Worm (Caenorhabditis elegans) whole organism, L4 larva: ENCODE data around the gene lron-10.
A peak's percentile ranks its signal among the peaks of the same experiment; 100 is the strongest.

Experiments used
- F44E2.7 ChIP-seq: fragments of 200-800 bp; sonication (Bioruptor generic); IDR thresholded peaks from 2 replicates; pipeline ENCODE4 v2.1.2; 2022; ENCODE audit warnings: missing genetic modification characterization, missing compliant biosample characterization
- R02D3.7 ChIP-seq: fragments of 150-350 bp; sonication (generic microtip); optimal IDR thresholded peaks from 3 replicates; lab custom pipeline; 2014; ENCODE audit warnings: missing biosample characterization, missing genetic modification characterization
- Y75B8A.6 ChIP-seq: fragments of 200-800 bp; sonication (Bioruptor generic); IDR thresholded peaks from 2 replicates; pipeline ENCODE4 v1.3.6; 2022; ENCODE audit warnings: missing genetic modification reagents, missing genetic modification characterization, missing compliant biosample characterization
- ZK337.2 ChIP-seq: fragments of 200-800 bp; sonication (Bioruptor generic); IDR thresholded peaks from 2 replicates; pipeline ENCODE4 v1.3.6; 2022; ENCODE audit warnings: missing genetic modification reagents, missing genetic modification characterization, missing compliant biosample characterization
- aha-1 ChIP-seq: fragments of 150-350 bp; peaks from one replicate; lab custom pipeline; 2014; ENCODE audit warnings: missing biosample characterization, missing genetic modification characterization
- attf-4 ChIP-seq: sonication (generic microtip); optimal IDR thresholded peaks from 3 replicates; lab custom pipeline; 2017; ENCODE audit warnings: missing biosample characterization, missing genetic modification characterization
- ceh-44 ChIP-seq: fragments of 200-800 bp; sonication (Bioruptor generic); IDR thresholded peaks from 2 replicates; pipeline ENCODE4 v1.3.6; 2022; ENCODE audit warnings: missing genetic modification reagents, missing genetic modification characterization, missing compliant biosample characterization
- ceh-62 ChIP-seq: sonication (generic microtip); optimal IDR thresholded peaks from 2 replicates; lab custom pipeline; 2017; ENCODE audit warnings: missing biosample characterization, missing genetic modification characterization
- ceh-82 ChIP-seq: sonication (generic microtip); optimal IDR thresholded peaks from 2 replicates; lab custom pipeline; 2017; ENCODE audit warnings: missing biosample characterization, missing genetic modification characterization
- ces-1 ChIP-seq: fragments of 150-350 bp; sonication (generic microtip); optimal IDR thresholded peaks from 4 replicates; lab custom pipeline; 2014; ENCODE audit warnings: missing biosample characterization, missing genetic modification reagents, missing genetic modification characterization
- daf-16 ChIP-seq, 3 experiments: sonication (generic microtip); optimal IDR thresholded peaks; 2 replicates each; lab custom pipeline; 2016 to 2017; ENCODE audit warnings: missing genetic modification characterization in 3 of 3, missing genetic modification reagents in 3 of 3, mild to moderate bottlenecking in 2 of 3, missing compliant biosample characterization in 2 of 3, missing biosample characterization in 1 of 3, moderate library complexity in 1 of 3
- dve-1 ChIP-seq: sonication (generic microtip); optimal IDR thresholded peaks from 2 replicates; lab custom pipeline; 2017; ENCODE audit warnings: antibody characterized with exemption, mild to moderate bottlenecking, missing genetic modification characterization, missing compliant biosample characterization; ENCODE audit not compliant: insufficient read depth
- hlh-30 ChIP-seq: sonication (generic microtip); optimal IDR thresholded peaks from 2 replicates; lab custom pipeline; 2017; ENCODE audit warnings: antibody characterized with exemption, mild to moderate bottlenecking, missing genetic modification characterization, missing compliant biosample characterization; ENCODE audit not compliant: insufficient read depth
- lim-7 ChIP-seq: fragments of 200-800 bp; sonication (Bioruptor generic); IDR thresholded peaks from 2 replicates; pipeline ENCODE4 v1.3.6; 2022; ENCODE audit warnings: missing genetic modification characterization, missing compliant biosample characterization
- lin-1 ChIP-seq: fragments of 200-800 bp; sonication (Bioruptor generic); IDR thresholded peaks from 2 replicates; pipeline ENCODE4 v1.3.6; 2022; ENCODE audit warnings: missing genetic modification reagents, missing genetic modification characterization, missing compliant biosample characterization
- lin-29 ChIP-seq: fragments of 200-800 bp; sonication (Bioruptor generic); IDR thresholded peaks from 2 replicates; pipeline ENCODE4 v1.3.6; 2022; ENCODE audit warnings: missing genetic modification reagents, missing genetic modification characterization, missing compliant biosample characterization
- lin-39 ChIP-seq: fragments of 150-350 bp; optimal IDR thresholded peaks from 2 replicates; lab custom pipeline; 2014; ENCODE audit warnings: missing biosample characterization, missing genetic modification reagents, missing genetic modification characterization
- lir-3 ChIP-seq: sonication (generic microtip); optimal IDR thresholded peaks from 2 replicates; lab custom pipeline; 2016; ENCODE audit warnings: mild to moderate bottlenecking, missing genetic modification characterization, missing compliant biosample characterization
- madf-9 ChIP-seq: fragments of 200-800 bp; sonication (Bioruptor generic); conservative IDR thresholded peaks from 2 replicates; pipeline ENCODE4 v1.3.6; 2022; ENCODE audit warnings: missing genetic modification reagents, missing genetic modification characterization, missing compliant biosample characterization
- mdt-29 ChIP-seq: fragments of 200-800 bp; sonication (Bioruptor generic); IDR thresholded peaks from 2 replicates; pipeline ENCODE4 v1.3.6; 2022; ENCODE audit warnings: missing genetic modification reagents, missing genetic modification characterization, missing compliant biosample characterization
- mep-1 ChIP-seq: fragments of 150-350 bp; sonication (generic microtip); optimal IDR thresholded peaks from 3 replicates; lab custom pipeline; 2014; ENCODE audit warnings: missing biosample characterization, missing genetic modification characterization
- mes-2 ChIP-seq: sonication (generic microtip); optimal IDR thresholded peaks from 2 replicates; lab custom pipeline; 2016; ENCODE audit warnings: missing genotype, mild to moderate bottlenecking, missing genetic modification characterization, missing compliant biosample characterization; ENCODE audit not compliant: poor library complexity, severe bottlenecking
- mxl-2 ChIP-seq: fragments of 200-800 bp; sonication (Bioruptor generic); conservative IDR thresholded peaks from 2 replicates; pipeline ENCODE4 v1.3.6; 2022; ENCODE audit warnings: missing genetic modification reagents, missing genetic modification characterization, missing compliant biosample characterization
- nhr-102 ChIP-seq: sonication (generic microtip); optimal IDR thresholded peaks from 2 replicates; lab custom pipeline; 2016; ENCODE audit warnings: mild to moderate bottlenecking, missing genetic modification characterization, moderate library complexity, missing compliant biosample characterization
- nhr-111 ChIP-seq: fragments of 200-800 bp; sonication (Bioruptor generic); optimal IDR thresholded peaks from 2 replicates; lab custom pipeline; 2018; ENCODE audit warnings: mild to moderate bottlenecking, missing genetic modification characterization, missing compliant biosample characterization
- nhr-25 ChIP-seq: sonication (generic microtip); optimal IDR thresholded peaks from 2 replicates; lab custom pipeline; 2017; ENCODE audit warnings: missing genetic modification characterization, mild to moderate bottlenecking, missing compliant biosample characterization, antibody characterized with exemption, moderate library complexity, borderline replicate concordance; ENCODE audit not compliant: insufficient read depth
- nhr-28 ChIP-seq: fragments of 150-350 bp; optimal IDR thresholded peaks from 2 replicates; lab custom pipeline; 2014; ENCODE audit warnings: missing biosample characterization, missing genetic modification characterization
- nhr-6 ChIP-seq: fragments of 150-350 bp; optimal IDR thresholded peaks from 2 replicates; lab custom pipeline; 2014; ENCODE audit warnings: missing biosample characterization, missing genetic modification characterization
- nhr-76 ChIP-seq: fragments of 150-350 bp; optimal IDR thresholded peaks from 2 replicates; lab custom pipeline; 2014; ENCODE audit warnings: missing biosample characterization, missing genetic modification characterization
- php-3 ChIP-seq: fragments of 200-800 bp; sonication (Bioruptor generic); IDR thresholded peaks from 2 replicates; pipeline ENCODE4 v1.3.6; 2022; ENCODE audit warnings: missing genetic modification reagents, missing genetic modification characterization, missing compliant biosample characterization
- pqm-1 ChIP-seq: sonication (generic microtip); optimal IDR thresholded peaks from 2 replicates; lab custom pipeline; 2017; ENCODE audit warnings: missing biosample characterization, missing genetic modification characterization
- saeg-2 ChIP-seq: fragments of 200-800 bp; sonication (Bioruptor generic); IDR thresholded peaks from 2 replicates; pipeline ENCODE4 v1.3.6; 2022; ENCODE audit warnings: missing genetic modification reagents, missing genetic modification characterization, missing compliant biosample characterization
- skn-1 ChIP-seq: fragments of 150-350 bp; optimal IDR thresholded peaks from 2 replicates; lab custom pipeline; 2014; ENCODE audit warnings: missing biosample characterization, missing genetic modification characterization
- unc-62 ChIP-seq, 3 experiments: fragments of 150-350 bp in 1 of 3; sonication (generic microtip); optimal IDR thresholded peaks in 2 of 3; peaks in 1 of 3; 1 replicate in 1 of 3; 2 replicates in 2 of 3; lab custom pipeline; 2014 to 2017; ENCODE audit warnings: missing biosample characterization in 3 of 3, missing genetic modification characterization in 3 of 3, missing genetic modification reagents in 3 of 3, missing genotype in 1 of 3
- vab-7 ChIP-seq: fragments of 200-800 bp; sonication (Bioruptor generic); IDR thresholded peaks from 2 replicates; pipeline ENCODE4 v1.3.6; 2022; ENCODE audit warnings: missing genetic modification reagents, missing genetic modification characterization, missing compliant biosample characterization
- zip-2 ChIP-seq: fragments of 150-350 bp; optimal IDR thresholded peaks from 2 replicates; lab custom pipeline; 2014; ENCODE audit warnings: missing biosample characterization, missing genetic modification characterization
- ztf-11 ChIP-seq: fragments of 150-350 bp; optimal IDR thresholded peaks from 2 replicates; lab custom pipeline; 2014; ENCODE audit warnings: missing biosample characterization, missing genetic modification characterization

lron-10 gene

ce11 chrIII:10642781-10643180, 21.6 kb upstream of the lron-10 start, which contains the start of the genes dhs-11 and orc-1 (continued):
- TF ChIP-seq R02D3.7 (no peak), ces-1 (GFP tag; lab: Kevin White, UChicago) (no peak), vab-7 (GFP tag; lab: Robert Waterston, UW) (no peak), nhr-76 (tag; lab: Kevin White, UChicago) (no peak), madf-9 (GFP tag; lab: Robert Waterston, UW) (no peak), pqm-1 (no peak), lin-29 (GFP tag; lab: Robert Waterston, UW) (no peak), ZK337.2 (GFP tag; lab: Robert Waterston, UW) (no peak), ceh-62 (tag; lab: Kevin White, UChicago) (no peak), zip-2 (tag; lab: Kevin White, UChicago) (no peak), daf-16 (GFP tag; optimal IDR thresholded peaks at IDR 0.05; lab: Kevin White, UChicago) (no peak), daf-16 (tag; optimal IDR thresholded peaks at IDR 0.05; lab: Kevin White, UChicago) (peak; percentile 30), lir-3 (tag; lab: Kevin White, UChicago) (no peak), Y75B8A.6 (no peak), nhr-25 (tag; lab: Kevin White, UChicago) (no peak), ztf-11 (tag; lab: Kevin White, UChicago) (no peak), attf-4 (tag; lab: Kevin White, UChicago) (no peak), ceh-44 (GFP tag; lab: Robert Waterston, UW) (no peak), dve-1 (tag; lab: Kevin White, UChicago) (peak; percentile 56), ceh-82 (no peak), unc-62 (GFP tag; optimal IDR thresholded peaks at IDR 0.05 in 1 of 2; lab: Kevin White, UChicago) (no peak), unc-62 (tag; optimal IDR thresholded peaks at IDR 0.05; lab: Kevin White, UChicago) (no peak), php-3 (GFP tag; lab: Robert Waterston, UW) (no peak), mxl-2 (GFP tag; lab: Robert Waterston, UW) (no peak), saeg-2 (GFP tag; lab: Robert Waterston, UW) (no peak), nhr-102 (tag; lab: Kevin White, UChicago) (no peak), mep-1 (tag; lab: Kevin White, UChicago) (peak; percentile 26), lim-7 (GFP tag; lab: Robert Waterston, UW) (no peak), skn-1 (tag; lab: Kevin White, UChicago) (no peak), mes-2 (tag; lab: Kevin White, UChicago) (peak; percentile 68), nhr-28 (peak; percentile 9), lin-39 (tag; lab: Kevin White, UChicago) (no peak), hlh-30 (tag; lab: Kevin White, UChicago) (peak; percentile 12), nhr-111 (GFP tag; lab: Kevin White, UChicago) (no peak), F44E2.7 (GFP tag; lab: Robert Waterston, UW) (no peak), nhr-6 (tag; lab: Kevin White, UChicago) (peak; percentile 47)

DNA sequence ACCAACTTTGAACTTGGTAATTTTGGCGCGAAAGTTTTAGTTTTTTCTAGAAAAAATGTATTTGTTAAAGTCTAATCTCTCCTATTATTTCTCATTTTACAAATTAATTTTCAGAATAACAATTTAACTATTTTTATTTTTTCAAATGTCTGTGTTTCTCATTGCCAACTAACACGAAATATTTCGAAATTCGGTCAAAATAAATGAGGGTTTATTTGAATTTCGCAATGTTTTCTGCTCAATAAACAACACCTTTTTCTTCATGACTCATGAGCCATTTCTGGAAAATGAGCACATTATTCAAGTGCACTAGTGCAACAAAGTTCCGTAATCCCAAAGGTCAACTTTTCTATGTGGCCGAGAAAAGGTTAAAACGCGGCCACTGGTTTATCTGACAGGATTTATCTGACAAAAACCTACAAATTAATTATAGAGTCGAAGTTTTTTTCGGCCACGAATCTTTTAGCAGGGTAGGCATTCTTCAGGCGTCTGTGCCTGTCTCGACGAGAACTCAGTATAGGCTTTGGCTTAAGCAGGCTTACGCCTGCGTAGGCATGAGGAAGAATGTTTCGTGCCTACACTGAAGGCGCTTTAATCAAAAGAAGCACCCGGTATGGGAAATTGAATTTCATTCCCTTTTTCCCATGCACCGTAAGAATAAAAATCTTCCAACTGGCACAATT, 17.3 kb upstream of the lron-10 start, which contains the start of gene Y39A1A.27:
Gene Y39A1A.27, plus strand, starts transcription at position 633 of the 683 bp plus-strand sequence.
- TF ChIP-seq mdt-29 (GFP tag; lab: Robert Waterston, UW) (no peak), lin-1 (GFP tag; lab: Robert Waterston, UW) (no peak), nhr-25 (tag; lab: Kevin White, UChicago) (no peak), aha-1 (tag; lab: Kevin White, UChicago) (peak; percentile 18)
